Worm (Caenorhabditis elegans) whole organism, midembryonic: ENCODE results near the gene cwf-19L1.

ENCODE experiments used
- T22C8.4 ChIP-seq: fragments of 200-800 bp; sonication (Bioruptor generic); IDR thresholded peaks from 2 replicates; pipeline ENCODE4 v1.3.6; 2022; ENCODE audit warnings: missing genetic modification characterization, missing compliant biosample characterization
- cog-1 ChIP-seq: sonication (generic microtip); optimal IDR thresholded peaks from 2 replicates; lab custom pipeline; 2016; ENCODE audit warnings: missing genetic modification characterization, missing compliant biosample characterization
- flt-1 ChIP-seq: fragments of 200-800 bp; sonication (Bioruptor generic); IDR thresholded peaks from 2 replicates; pipeline ENCODE4 v1.3.6; 2022; ENCODE audit warnings: missing genetic modification characterization, missing compliant biosample characterization
- klf-2 ChIP-seq: fragments of 200-800 bp; sonication (Bioruptor generic); conservative IDR thresholded peaks from 2 replicates; pipeline ENCODE4 v1.3.6; 2022; ENCODE audit warnings: missing genetic modification reagents, missing genetic modification characterization, missing compliant biosample characterization
- med-1 ChIP-seq: sonication (generic microtip); optimal IDR thresholded peaks from 2 replicates; lab custom pipeline; 2017; ENCODE audit warnings: missing genetic modification characterization, mild to moderate bottlenecking, missing compliant biosample characterization, antibody characterized with exemption, missing genetic modification reagents; ENCODE audit not compliant: insufficient read depth
- ref-1 ChIP-seq: fragments of 200-800 bp; sonication (Bioruptor generic); conservative IDR thresholded peaks from 2 replicates; pipeline ENCODE4 v1.3.6; 2022; ENCODE audit warnings: missing genetic modification reagents, missing genetic modification characterization, missing compliant biosample characterization
- tab-1 ChIP-seq: fragments of 200-800 bp; sonication (Bioruptor generic); IDR thresholded peaks from 2 replicates; pipeline ENCODE4 v1.3.6; 2022; ENCODE audit warnings: missing genetic modification characterization, missing compliant biosample characterization
- ztf-23 ChIP-seq: fragments of 200-800 bp; sonication (Bioruptor generic); IDR thresholded peaks from 2 replicates; pipeline ENCODE4 v1.3.6; 2022; ENCODE audit warnings: missing genetic modification reagents, missing genetic modification characterization, missing compliant biosample characterization
- ztf-29 ChIP-seq: fragments of 200-800 bp; sonication (Bioruptor generic); IDR thresholded peaks from 2 replicates; pipeline ENCODE4 v1.3.6; 2022; ENCODE audit warnings: missing genetic modification reagents, missing genetic modification characterization, missing compliant biosample characterization

cwf-19L1 gene

DNA sequence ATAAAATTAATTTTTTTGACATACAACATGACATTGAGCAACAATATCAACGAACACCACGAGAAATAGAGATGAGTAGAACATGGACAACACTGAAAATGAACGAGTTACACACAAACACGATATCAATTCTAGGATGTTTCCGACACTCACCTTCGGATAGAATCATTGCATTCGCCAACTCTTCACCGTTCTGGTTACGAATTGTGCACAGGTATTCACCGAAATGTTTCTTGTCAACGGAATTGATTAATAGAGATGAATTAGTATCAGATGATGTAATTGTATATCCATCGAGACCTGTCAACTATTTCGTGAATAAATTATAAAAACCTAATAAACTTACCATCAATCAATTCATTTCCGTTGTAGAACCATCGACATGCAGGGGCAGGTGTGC is 14.0 kb downstream of the cwf-19L1 start:
- TF ChIP-seq ztf-23 (GFP tag; lab: Robert Waterston, UW) (no peak), klf-2 (GFP tag; lab: Robert Waterston, UW) (no peak), med-1 (no peak)

DNA sequence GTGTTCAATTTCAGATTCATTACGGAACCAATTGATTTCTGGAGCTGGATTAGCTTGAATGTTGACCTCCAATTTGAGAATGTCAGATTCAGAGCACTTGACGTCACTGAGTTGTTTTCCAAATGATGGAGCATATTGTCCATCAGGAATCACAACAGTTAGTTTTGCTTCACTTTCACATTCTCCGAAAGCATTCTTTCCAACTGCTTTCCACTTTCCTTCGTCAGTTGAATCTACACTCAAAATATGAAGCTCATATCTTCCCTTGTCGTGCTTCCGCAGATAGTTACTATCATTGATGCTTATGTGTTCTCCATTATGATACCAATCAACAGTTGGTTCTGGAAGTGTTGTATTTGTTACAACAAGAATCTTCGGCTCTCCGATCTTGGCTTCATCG is 20.7 kb downstream of the cwf-19L1 start:
- TF ChIP-seq T22C8.4 (GFP tag; lab: Robert Waterston, UW) (no peak), cog-1 (tag; lab: Kevin White, UChicago) (no peak), ztf-29 (GFP tag; lab: Robert Waterston, UW) (no peak), tab-1 (GFP tag; lab: Robert Waterston, UW) (no peak), ref-1 (GFP tag; lab: Robert Waterston, UW) (no peak), ztf-23 (GFP tag; lab: Robert Waterston, UW) (no peak), flt-1 (no peak), med-1 (no peak), klf-2 (GFP tag; lab: Robert Waterston, UW) (no peak)

DNA sequence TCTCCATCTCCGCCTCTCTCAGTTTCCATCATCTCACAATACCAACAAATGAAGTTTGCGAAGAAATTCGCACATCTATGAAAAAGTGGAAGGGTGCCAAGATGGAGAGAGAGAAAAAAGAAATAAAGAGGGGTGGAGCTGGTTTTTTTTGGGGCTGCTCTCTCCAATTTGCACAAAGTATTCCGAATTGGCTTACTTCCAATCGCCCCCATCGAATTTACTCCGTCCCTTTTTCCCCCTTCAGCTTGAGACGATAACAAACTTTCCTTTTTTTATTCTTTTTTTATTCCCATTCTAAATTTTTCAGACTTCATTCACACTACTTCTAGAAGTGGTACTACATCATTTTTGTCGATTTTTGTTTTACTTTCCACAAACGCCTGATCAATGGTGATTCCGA is 23.5 kb downstream of the cwf-19L1 start, which contains the start of gene exp-2:
exp-2 (plus strand) TSS at position 301 of the 400 bp plus-strand sequence.
- no peak for TF ChIP-seq ztf-29 (GFP tag; lab: Robert Waterston, UW)
- TF ChIP-seq med-1: no peak

DNA sequence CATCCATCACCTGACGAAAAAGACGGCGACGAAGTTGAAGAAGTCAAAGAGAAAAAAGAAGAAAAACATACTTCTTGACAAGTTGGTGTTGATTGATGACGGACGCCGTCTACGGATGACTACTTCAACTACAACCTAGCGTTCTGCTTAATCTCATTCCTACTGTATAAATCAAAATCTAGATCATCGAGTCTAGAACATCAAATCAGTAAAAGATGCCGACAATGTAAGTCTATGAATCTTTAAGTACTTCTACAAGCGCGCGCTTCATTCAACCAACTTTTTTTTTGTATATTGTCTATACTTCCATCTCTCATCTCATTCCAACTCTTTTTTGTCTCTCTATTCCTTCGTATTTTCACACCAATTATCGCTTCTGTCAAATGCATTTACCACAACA is 27.8 kb downstream of the cwf-19L1 start:
- TF ChIP-seq ztf-23 (GFP tag; lab: Robert Waterston, UW) (no peak), med-1 (no peak), T22C8.4 (GFP tag; lab: Robert Waterston, UW) (no peak), tab-1 (GFP tag; lab: Robert Waterston, UW) (no peak), cog-1 (tag; lab: Kevin White, UChicago) (no peak), flt-1 (no peak), ref-1 (GFP tag; lab: Robert Waterston, UW) (no peak), ztf-29 (GFP tag; lab: Robert Waterston, UW) (no peak), klf-2 (GFP tag; lab: Robert Waterston, UW) (no peak)

DNA sequence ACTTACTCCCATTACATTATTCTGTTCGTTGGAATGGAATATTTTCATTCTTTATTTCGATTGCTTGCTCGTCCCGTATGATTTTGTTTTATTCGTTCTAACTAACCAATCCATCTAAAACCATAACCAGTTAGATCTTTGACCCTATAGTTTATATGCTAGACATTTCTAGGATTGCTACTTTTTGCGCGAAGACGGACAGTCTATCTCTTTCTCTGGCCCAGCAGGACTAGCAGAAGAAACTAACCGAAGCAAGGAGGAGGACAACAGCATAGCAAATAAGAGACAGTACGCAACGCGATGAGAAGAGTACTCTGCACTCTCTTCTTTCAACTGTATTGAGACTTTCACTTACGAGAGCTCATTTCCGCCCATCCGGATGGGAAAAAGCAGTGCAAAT is 30.5 kb downstream of the cwf-19L1 start:
- no peak for TF ChIP-seq ref-1 (GFP tag; lab: Robert Waterston, UW)
- TF ChIP-seq flt-1: no peak
- no peak for TF ChIP-seq klf-2 (GFP tag; lab: Robert Waterston, UW)
- no peak for TF ChIP-seq T22C8.4 (GFP tag; lab: Robert Waterston, UW)
- TF ChIP-seq ztf-23 (GFP tag; lab: Robert Waterston, UW): no peak
- no peak for TF ChIP-seq med-1
- no peak for TF ChIP-seq tab-1 (GFP tag; lab: Robert Waterston, UW)
- no peak for TF ChIP-seq ztf-29 (GFP tag; lab: Robert Waterston, UW)
- TF ChIP-seq cog-1 (tag; lab: Kevin White, UChicago): no peak
